Fruit fly (Drosophila melanogaster): ENCODE measurements around the gene ome.

Gene ome

DNA sequence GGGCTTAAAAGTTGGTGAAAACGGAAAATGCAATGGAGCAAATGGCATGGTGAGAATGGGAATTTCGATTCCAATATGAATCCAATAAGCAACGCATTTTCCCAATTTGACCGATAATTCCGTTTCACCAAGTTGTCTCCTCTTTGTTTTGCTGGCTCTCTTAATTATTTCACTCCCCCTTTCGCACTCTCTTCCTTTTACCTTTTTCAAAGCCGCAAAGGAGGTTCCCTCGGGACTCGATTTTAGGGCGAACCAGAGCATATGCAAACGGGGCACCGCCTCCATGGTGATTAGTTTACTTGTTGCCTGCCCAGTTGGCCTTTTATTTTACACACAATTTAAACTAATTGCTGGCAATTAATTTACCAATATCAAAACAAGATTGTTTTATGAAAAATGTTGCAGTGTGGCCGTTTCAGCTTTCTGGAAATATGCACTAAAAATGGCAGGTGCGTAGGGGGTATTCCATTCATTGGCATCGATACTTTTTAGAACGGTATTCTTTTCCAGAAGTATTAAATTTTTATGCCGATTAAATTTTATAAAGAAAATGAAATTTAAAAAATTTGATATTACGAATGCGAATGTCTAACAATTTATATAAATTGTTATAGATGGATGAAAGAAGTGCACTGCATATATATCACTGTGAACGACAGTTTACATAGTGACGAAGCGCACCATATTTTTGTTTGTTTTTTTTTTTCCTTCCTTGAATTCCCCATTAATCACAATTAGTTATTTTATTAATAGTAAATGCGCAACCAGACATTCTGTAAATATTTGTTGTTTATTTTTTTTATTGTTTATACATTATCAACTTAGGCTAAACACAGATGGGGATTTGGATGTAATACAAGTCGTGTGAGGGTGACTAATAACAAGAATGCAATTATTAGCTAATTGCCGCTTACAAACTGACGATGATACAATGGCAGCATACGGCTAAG lies 103.3 kb downstream of the ome start, which contains the start of gene mop:
mop (minus strand) TSS at position 419 of the 950 bp plus-strand sequence.
- TF ChIP-seq Dp (GFP tag; optimal IDR thresholded peaks at IDR 0.05) (no peak), gt (GFP tag; IDR thresholded peaks at IDR 0.05) (no peak), tup (GFP tag; optimal IDR thresholded peaks at IDR 0.05) (no peak), chinmo (GFP tag; IDR thresholded peaks at IDR 0.05; ENCODE audit: partially characterized antibody) (0 out of 4 replicates have a peak, but pooled peaks have one; percentile 52), ato (GFP tag; IDR thresholded peaks at IDR 0.05; ENCODE audit: partially characterized antibody) (no peak), Kr (GFP tag; optimal IDR thresholded peaks at IDR 0.05) (no peak), Myb (GFP tag; optimal IDR thresholded peaks at IDR 0.05) (no peak), Rfx (GFP tag; IDR thresholded peaks at IDR 0.05) (peak; percentile 81), HmgZ (tag; optimal IDR thresholded peaks at IDR 0.05) (peak; percentile 8), gcm (GFP tag; optimal IDR thresholded peaks at IDR 0.05) (no peak), pzg (GFP tag; optimal IDR thresholded peaks at IDR 0.05) (peak; percentile 54), disco-r (GFP tag; optimal IDR thresholded peaks at IDR 0.05) (no peak), CG3838 (GFP tag; optimal IDR thresholded peaks at IDR 0.05) (no peak), CG4404 (GFP tag; IDR thresholded peaks at IDR 0.05) (no peak), slbo (GFP tag; IDR thresholded peaks at IDR 0.05) (peak; percentile 63), Doc3 (GFP tag; IDR thresholded peaks at IDR 0.05; ENCODE audit: partially characterized antibody) (peak; percentile 42; the same call in 1 of the 3 replicates), CG9876 (GFP tag; optimal IDR thresholded peaks at IDR 0.05) (no peak), CG1832 (GFP tag; optimal IDR thresholded peaks at IDR 0.05) (no peak), CG9727 (GFP tag; optimal IDR thresholded peaks at IDR 0.05) (peak; percentile 12), hkb (optimal IDR thresholded peaks at IDR 0.05) (no peak), hkb (GFP tag; IDR thresholded peaks at IDR 0.05) (peak; percentile 62; the same call in 1 of the 2 replicates), CG12155 (GFP tag; optimal IDR thresholded peaks at IDR 0.05) (peak; percentile 44), shn (GFP tag; optimal IDR thresholded peaks at IDR 0.05) (no peak), CG4360 (GFP tag; IDR thresholded peaks at IDR 0.05) (no peak; the same call in 1 of the 2 replicates), h (optimal IDR thresholded peaks at IDR 0.05) (no peak), cad (GFP tag; optimal IDR thresholded peaks at IDR 0.05) (no peak), CG2678 (tag; optimal IDR thresholded peaks at IDR 0.05) (no peak), Abd-B (GFP tag; optimal IDR thresholded peaks at IDR 0.05) (no peak), lola (GFP tag; optimal IDR thresholded peaks at IDR 0.05) (peak in 1 of 3 experiments; percentile 44), oc (tag; optimal IDR thresholded peaks at IDR 0.05) (no peak), Sox102F (GFP tag; optimal IDR thresholded peaks at IDR 0.05) (no peak), Sry-β (GFP tag; optimal IDR thresholded peaks at IDR 0.05) (no peak), Six4 (GFP tag; optimal IDR thresholded peaks at IDR 0.05) (peak; percentile 9), Hand (GFP tag; optimal IDR thresholded peaks at IDR 0.05) (no peak), Gsc (GFP tag; IDR thresholded peaks at IDR 0.05) (no peak), Optix (GFP tag; IDR thresholded peaks at IDR 0.05) (no peak), Meics (GFP tag; optimal IDR thresholded peaks at IDR 0.05) (peak; percentile 96), twi (tag; optimal IDR thresholded peaks at IDR 0.05) (no peak), CG30431 (GFP tag; optimal IDR thresholded peaks at IDR 0.05) (no peak), CG11723 (GFP tag; optimal IDR thresholded peaks at IDR 0.05) (no peak), CG17186 (GFP tag; optimal IDR thresholded peaks at IDR 0.05) (no peak), hbn (GFP tag; IDR thresholded peaks at IDR 0.05; ENCODE audit: partially characterized antibody) (no peak; the same call in none of the 2 replicates), mam (GFP tag; optimal IDR thresholded peaks at IDR 0.05) (peak; percentile 28), Atf6 (GFP tag; IDR thresholded peaks at IDR 0.05) (peak; percentile 58), sim (GFP tag; IDR thresholded peaks at IDR 0.05) (no peak), CG7928 (GFP tag; optimal IDR thresholded peaks at IDR 0.05) (no peak), unc-4 (GFP tag; IDR thresholded peaks at IDR 0.05; ENCODE audit: partially characterized antibody) (peak; percentile 68), pan (optimal IDR thresholded peaks at IDR 0.05) (no peak), pan (GFP tag; optimal IDR thresholded peaks at IDR 0.05 in 1 of 2, IDR thresholded peaks at IDR 0.05 in 1 of 2) (peak in 1 of 2 experiments; percentile 68)

All from whole organism, embryonic.